Worm (Caenorhabditis elegans): ENCODE data around the gene nlp-19.

The nlp-19 gene

ce11 chrX:10958427-10958826 is at the start of gene nlp-19:
Gene nlp-19, plus strand, starts transcription at chrX:10958727.
- TF ChIP-seq dmd-4 (tag; optimal IDR thresholded peaks at IDR 0.05; ENCODE audit: borderline replicate concordance) (no peak), npax-4 (tag; optimal IDR thresholded peaks at IDR 0.05) (no peak), tbx-2 (tag; optimal IDR thresholded peaks at IDR 0.05) (no peak), hlh-30 (tag; optimal IDR thresholded peaks at IDR 0.05; ENCODE audit: insufficient read depth) (no peak), ahr-1 (tag; optimal IDR thresholded peaks at IDR 0.05) (no peak), C08G9.2 (tag; optimal IDR thresholded peaks at IDR 0.05) (no peak), elt-4 (tag; optimal IDR thresholded peaks at IDR 0.05) (no peak)

- TF ChIP-seq unc-55 (GFP tag; optimal IDR thresholded peaks at IDR 0.05) (peak; percentile 55), zip-5 (tag; optimal IDR thresholded peaks at IDR 0.05) (no peak)
Observed at ce11 chrX:10909661-10910060, 48.9 kb upstream of the nlp-19 start.

- no peak for TF ChIP-seq rnt-1 (tag; optimal IDR thresholded peaks at IDR 0.05)
- TF ChIP-seq zip-5 (tag; optimal IDR thresholded peaks at IDR 0.05) = no peak
- no peak for TF ChIP-seq ceh-14 (tag; optimal IDR thresholded peaks at IDR 0.05)
- TF ChIP-seq ceh-48 (tag; optimal IDR thresholded peaks at IDR 0.05) = no peak
- no peak for TF ChIP-seq ceh-22 (tag; optimal IDR thresholded peaks at IDR 0.05)
- no peak for TF ChIP-seq dmd-4 (tag; optimal IDR thresholded peaks at IDR 0.05; ENCODE audit: borderline replicate concordance)
- no peak for TF ChIP-seq ref-2 (tag; optimal IDR thresholded peaks at IDR 0.05)
- no peak for TF ChIP-seq hlh-15 (tag; optimal IDR thresholded peaks at IDR 0.05)
- TF ChIP-seq nhr-232 (tag; optimal IDR thresholded peaks at IDR 0.05) = no peak
- TF ChIP-seq tbx-2 (tag; optimal IDR thresholded peaks at IDR 0.05) = no peak
- TF ChIP-seq gmeb-2 (tag; optimal IDR thresholded peaks at IDR 0.05) = no peak
- no peak for TF ChIP-seq nfya-1 (tag; optimal IDR thresholded peaks at IDR 0.05)
- no peak for TF ChIP-seq sdc-2 (tag; optimal IDR thresholded peaks at IDR 0.05)
- TF ChIP-seq unc-3 (GFP tag; conservative IDR thresholded peaks at IDR 0.05) = no peak
- no peak for TF ChIP-seq unc-3 (tag; optimal IDR thresholded peaks at IDR 0.05)
Observed at ce11 chrX:10910716-10911115, 47.8 kb upstream of the nlp-19 start, which contains the start of gene F47B10.8. Gene F47B10.8, minus strand, starts transcription at chrX:10910816.

ce11 chrX:10913981-10914380 is 44.5 kb upstream of the nlp-19 start, which contains the start of gene F47B10.9:
Gene F47B10.9, minus strand, starts transcription at chrX:10914081.
- TF ChIP-seq gmeb-2 (tag; optimal IDR thresholded peaks at IDR 0.05) (no peak), ceh-31 (tag; optimal IDR thresholded peaks at IDR 0.05) (no peak), C38D4.7 (GFP tag; optimal IDR thresholded peaks at IDR 0.05) (no peak), nhr-232 (tag; optimal IDR thresholded peaks at IDR 0.05) (no peak), madf-2 (tag; optimal IDR thresholded peaks at IDR 0.05) (no peak), pha-4 (tag; optimal IDR thresholded peaks at IDR 0.05) (no peak), ceh-14 (tag; optimal IDR thresholded peaks at IDR 0.05) (no peak), ceh-6 (GFP tag; optimal IDR thresholded peaks at IDR 0.05) (no peak), fax-1 (tag; optimal IDR thresholded peaks at IDR 0.05) (no peak), hlh-30 (tag; optimal IDR thresholded peaks at IDR 0.05; ENCODE audit: insufficient read depth) (no peak), pag-3 (tag; optimal IDR thresholded peaks at IDR 0.05; ENCODE audit: borderline replicate concordance) (no peak)

- TF ChIP-seq fkh-10 (GFP tag; optimal IDR thresholded peaks at IDR 0.05) = no peak
- TF ChIP-seq sox-2 (GFP tag; IDR thresholded peaks at IDR 0.05) = no peak
- no peak for TF ChIP-seq ceh-9 (tag; optimal IDR thresholded peaks at IDR 0.05)
- no peak for TF ChIP-seq elt-4 (tag; optimal IDR thresholded peaks at IDR 0.05)
- no peak for TF ChIP-seq syd-9 (tag; optimal IDR thresholded peaks at IDR 0.05)
- TF ChIP-seq ceh-34 (tag; optimal IDR thresholded peaks at IDR 0.05) = no peak
Observed at ce11 chrX:10914421-10915277, 43.9 kb upstream of the nlp-19 start.

Measured in whole organism, late embryonic.